Worm (Caenorhabditis elegans) whole organism, L2 larva: ENCODE measurements around the gene irg-8.

Experiments
- F13H6.1 ChIP-seq: sonication (generic microtip); optimal IDR thresholded peaks from 2 replicates; lab custom pipeline; 2016; ENCODE audit warnings: missing genetic modification characterization, missing compliant biosample characterization
- lin-39 ChIP-seq: fragments of 150-350 bp; optimal IDR thresholded peaks from 2 replicates; lab custom pipeline; 2014; ENCODE audit warnings: missing biosample characterization, missing genetic modification reagents, missing genetic modification characterization
- mdl-1 ChIP-seq, 2 experiments: fragments of 150-350 bp in 1 of 2; sonication (generic microtip) in 1 of 2; optimal IDR thresholded peaks; 2 replicates each; lab custom pipeline; 2017; ENCODE audit warnings: missing biosample characterization in 2 of 2, missing genetic modification characterization in 2 of 2
- nhr-11 ChIP-seq: fragments of 150-350 bp; optimal IDR thresholded peaks from 2 replicates; lab custom pipeline; 2014; ENCODE audit warnings: missing biosample characterization, missing genetic modification characterization
- nhr-25 ChIP-seq: fragments of 150-350 bp; sonication (generic microtip); optimal IDR thresholded peaks from 3 replicates; lab custom pipeline; 2014; ENCODE audit warnings: missing biosample characterization, missing genetic modification characterization
- nhr-77 ChIP-seq: fragments of 150-350 bp; optimal IDR thresholded peaks from 2 replicates; lab custom pipeline; 2014; ENCODE audit warnings: missing biosample characterization, missing genetic modification characterization
- skn-1 ChIP-seq: sonication (generic microtip); optimal IDR thresholded peaks from 2 replicates; lab custom pipeline; 2017; ENCODE audit warnings: missing biosample characterization, missing genetic modification characterization
- snpc-4 ChIP-seq: fragments of 150-350 bp; optimal IDR thresholded peaks from 2 replicates; lab custom pipeline; 2014; ENCODE audit warnings: missing biosample characterization, missing genetic modification characterization
- unc-62 ChIP-seq: fragments of 150-350 bp; optimal IDR thresholded peaks from 2 replicates; lab custom pipeline; 2014; ENCODE audit warnings: missing biosample characterization, missing genetic modification reagents, missing genetic modification characterization
- ztf-4 ChIP-seq: fragments of 150-350 bp; optimal IDR thresholded peaks from 2 replicates; lab custom pipeline; 2014; ENCODE audit warnings: missing biosample characterization, missing genetic modification characterization

DNA sequence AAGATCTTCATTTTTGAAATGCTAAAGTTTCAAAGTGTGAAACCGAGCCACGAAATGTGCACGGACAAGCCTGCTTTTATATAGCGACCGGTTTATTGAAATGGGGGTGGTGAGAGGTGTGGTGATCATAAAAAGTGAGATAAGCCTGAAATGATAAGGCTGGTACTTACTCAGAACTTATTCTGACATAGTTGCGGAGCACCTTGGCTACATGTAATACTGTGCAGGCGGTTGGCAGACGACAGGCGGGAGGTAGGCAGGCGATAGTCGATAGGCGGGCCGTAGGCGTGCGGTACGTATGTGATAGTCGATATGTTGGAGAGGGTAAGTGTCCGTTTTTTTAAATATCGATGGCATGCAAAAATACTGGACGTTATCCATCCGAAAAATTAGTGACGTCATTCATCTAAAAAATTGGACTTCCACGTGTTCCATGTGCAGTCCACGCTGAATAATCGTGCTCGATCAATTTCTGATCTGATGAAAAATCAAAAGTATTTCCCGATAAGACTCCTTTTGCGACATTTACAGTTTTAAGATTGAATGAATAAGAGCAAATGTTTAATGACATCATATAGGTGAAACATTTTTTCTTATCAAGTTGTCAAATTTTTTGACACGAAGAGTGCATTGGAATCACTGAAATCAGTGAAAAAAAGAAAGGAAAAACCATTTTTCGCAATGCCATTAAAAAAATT lies at the start of gene irg-8:
- TF ChIP-seq mdl-1 (tag; optimal IDR thresholded peaks at IDR 0.05; lab: Kevin White, UChicago) = no peak
- no peak for TF ChIP-seq F13H6.1 (tag; lab: Kevin White, UChicago)
- TF ChIP-seq unc-62 (GFP tag; lab: Kevin White, UChicago) = no peak
- no peak for TF ChIP-seq lin-39 (tag; lab: Kevin White, UChicago)
- TF ChIP-seq ztf-4 (tag; lab: Kevin White, UChicago) = no peak
- no peak for TF ChIP-seq nhr-77
- no peak for TF ChIP-seq snpc-4 (tag; lab: Kevin White, UChicago)
- TF ChIP-seq skn-1 (tag; lab: Kevin White, UChicago) = no peak
- TF ChIP-seq nhr-25 (tag; lab: Kevin White, UChicago) = no peak
- TF ChIP-seq nhr-11 (tag; lab: Kevin White, UChicago) = no peak
